Worm (Caenorhabditis elegans): ENCODE data around the gene F59B10.5.

The F59B10.5 gene

DNA sequence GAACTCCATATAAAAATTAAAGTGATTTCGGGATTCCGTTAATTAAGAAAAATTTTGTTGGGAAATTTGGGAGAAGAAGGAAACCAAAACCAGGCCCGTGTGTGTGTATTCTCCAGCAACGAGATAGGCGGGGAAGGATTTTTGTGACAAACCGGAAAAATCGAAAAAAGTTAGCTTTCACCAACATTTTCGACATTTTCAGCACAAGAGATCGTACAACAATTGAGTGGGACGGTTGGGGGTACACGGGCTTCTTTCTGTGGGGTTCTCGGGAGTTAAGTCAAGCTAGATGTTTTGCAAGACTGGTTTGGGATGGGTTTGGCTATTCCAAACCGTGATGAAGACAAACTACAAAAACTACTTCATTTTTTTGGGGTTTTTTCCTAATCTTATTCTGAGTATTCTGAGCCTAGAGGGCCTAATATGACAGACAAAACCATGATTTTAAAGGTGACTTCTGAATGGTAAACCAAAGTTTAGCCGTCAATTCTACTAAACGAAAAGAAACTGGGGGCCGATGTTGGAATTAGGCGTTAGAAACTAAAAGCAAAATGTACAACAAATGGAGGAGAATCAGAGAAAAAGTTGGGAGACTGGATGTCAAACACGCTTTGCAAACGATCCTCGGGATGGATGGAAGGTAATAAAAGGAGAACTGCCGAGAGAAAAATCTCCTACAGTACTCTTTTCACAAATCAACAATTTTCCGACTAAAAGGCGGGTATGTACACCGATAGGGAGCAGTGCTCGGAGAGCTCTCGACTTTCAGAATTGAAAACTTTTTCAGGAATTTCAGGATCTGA lies 19.4 kb upstream of the F59B10.5 start:
- TF ChIP-seq nhr-6 (tag; optimal IDR thresholded peaks at IDR 0.05) (peak; percentile 32), nhr-129 (tag; optimal IDR thresholded peaks at IDR 0.05) (peak; percentile 34), lin-11 (tag; optimal IDR thresholded peaks at IDR 0.05) (no peak), Y55F3AM.14 (GFP tag; optimal IDR thresholded peaks at IDR 0.05) (peak; percentile 64), blmp-1 (tag; optimal IDR thresholded peaks at IDR 0.05; ENCODE audit: insufficient read depth) (peak; percentile 7), ztf-4 (tag; optimal IDR thresholded peaks at IDR 0.05) (peak; percentile 11), elt-3 (tag; optimal IDR thresholded peaks at IDR 0.05) (no peak), ama-1 (optimal IDR thresholded peaks at IDR 0.05) (peak; percentile 92), lsy-2 (tag; optimal IDR thresholded peaks at IDR 0.05) (peak; percentile 6 to 20)

DNA sequence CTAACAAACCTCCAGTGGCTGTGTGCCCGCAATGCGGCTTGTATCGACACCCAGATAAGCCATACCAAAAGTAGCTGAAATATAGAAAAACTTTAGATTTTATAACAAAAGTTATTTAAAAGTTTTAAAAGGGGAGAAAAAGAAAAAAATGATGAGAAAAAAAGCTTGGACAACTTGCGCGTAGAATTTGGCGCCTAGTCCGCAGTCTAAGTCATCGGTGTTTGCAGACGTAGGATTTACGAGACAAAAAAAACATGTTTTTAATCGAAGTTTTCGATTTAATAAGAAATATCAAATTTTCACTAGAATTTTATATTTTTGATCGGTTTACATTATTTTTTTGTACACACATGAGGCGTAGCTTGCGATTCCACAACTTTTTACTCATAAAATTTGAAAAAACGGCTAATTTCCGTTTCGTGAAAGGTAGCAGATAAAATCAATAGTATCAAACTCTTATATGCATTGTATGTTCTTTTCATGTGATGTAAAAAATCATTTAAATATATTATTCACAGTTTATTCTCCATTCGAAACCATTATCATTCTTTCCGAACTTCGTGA lies 18.5 kb upstream of the F59B10.5 start, which contains the start of gene pro-1:
TSS of gene pro-1 (minus strand) at position 74 of the 564 bp plus-strand sequence.
- TF ChIP-seq mab-5 (tag; optimal IDR thresholded peaks at IDR 0.05) (peak; percentile 33), sma-9 (GFP tag; optimal IDR thresholded peaks at IDR 0.05) (peak; percentile 79), sma-9 (tag; optimal IDR thresholded peaks at IDR 0.05) (no peak), ama-1 (optimal IDR thresholded peaks at IDR 0.05) (peak; percentile 97), nhr-129 (tag; optimal IDR thresholded peaks at IDR 0.05) (peak; percentile 80), nhr-6 (tag; optimal IDR thresholded peaks at IDR 0.05) (peak; percentile 85), sem-4 (tag; optimal IDR thresholded peaks at IDR 0.05) (peak; percentile 70), R02D3.7 (tag; optimal IDR thresholded peaks at IDR 0.05) (peak; percentile 80), ceh-16 (tag; optimal IDR thresholded peaks at IDR 0.05) (no peak), F13H6.1 (tag; optimal IDR thresholded peaks at IDR 0.05) (peak; percentile 84), ztf-4 (tag; optimal IDR thresholded peaks at IDR 0.05) (peak; percentile 97), sma-3 (GFP tag; optimal IDR thresholded peaks at IDR 0.05) (peak; percentile 85), gmeb-1 (tag; optimal IDR thresholded peaks at IDR 0.05) (peak; percentile 83), zag-1 (tag; optimal IDR thresholded peaks at IDR 0.05) (peak; percentile 29), ZK546.5 (tag; optimal IDR thresholded peaks at IDR 0.05) (no peak), C34F6.9 (tag; optimal IDR thresholded peaks at IDR 0.05) (peak; percentile 77), unc-55 (GFP tag; optimal IDR thresholded peaks at IDR 0.05) (peak; percentile 79), lin-13 (GFP tag; optimal IDR thresholded peaks at IDR 0.05) (peak; percentile 79), crh-2 (tag; optimal IDR thresholded peaks at IDR 0.05) (peak; percentile 78), skn-1 (tag; optimal IDR thresholded peaks at IDR 0.05) (no peak), Y55F3AM.14 (GFP tag; optimal IDR thresholded peaks at IDR 0.05) (peak; percentile 78), lin-39 (tag; optimal IDR thresholded peaks at IDR 0.05) (no peak), nhr-23 (tag; optimal IDR thresholded peaks at IDR 0.05) (no peak), mbf-1 (tag; optimal IDR thresholded peaks at IDR 0.05) (peak; percentile 25), nhr-11 (tag; optimal IDR thresholded peaks at IDR 0.05) (peak; percentile 53), lsy-2 (tag; optimal IDR thresholded peaks at IDR 0.05) (peak; percentile 28 to 89), blmp-1 (tag; optimal IDR thresholded peaks at IDR 0.05; ENCODE audit: insufficient read depth) (peak; percentile 83), nhr-25 (tag; optimal IDR thresholded peaks at IDR 0.05) (peak; percentile 98), nhr-237 (tag; optimal IDR thresholded peaks at IDR 0.05) (no peak), nhr-21 (tag; optimal IDR thresholded peaks at IDR 0.05) (peak; percentile 79)

DNA sequence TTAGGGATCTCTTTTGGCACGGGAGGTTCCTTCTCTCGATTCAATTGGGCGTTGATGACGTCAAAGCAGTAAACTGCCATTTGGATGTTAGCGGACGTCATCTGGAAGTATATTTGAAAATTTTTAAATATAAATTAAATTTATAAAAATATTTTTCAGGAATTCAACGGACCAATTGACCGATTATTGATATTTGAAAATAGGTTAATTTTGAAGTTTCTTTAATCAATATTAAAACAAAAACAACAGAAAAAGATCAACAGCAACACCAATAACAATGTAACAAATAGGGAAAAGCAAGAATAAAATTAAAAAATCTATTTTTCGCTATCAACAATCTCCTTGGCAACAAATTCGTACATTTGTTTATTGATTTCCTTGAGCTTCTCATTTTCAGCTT lies 15.7 kb upstream of the F59B10.5 start, which contains the start of gene R166.3:
TSS of gene R166.3 (minus strand) at position 101 of the 400 bp plus-strand sequence.
- TF ChIP-seq ztf-4 (tag; optimal IDR thresholded peaks at IDR 0.05) = no peak
- no peak for TF ChIP-seq zag-1 (tag; optimal IDR thresholded peaks at IDR 0.05)
- TF ChIP-seq gmeb-1 (tag; optimal IDR thresholded peaks at IDR 0.05) = no peak
- TF ChIP-seq blmp-1 (tag; optimal IDR thresholded peaks at IDR 0.05; ENCODE audit: insufficient read depth) = no peak
- TF ChIP-seq Y55F3AM.14 (GFP tag; optimal IDR thresholded peaks at IDR 0.05) = no peak
- no peak for TF ChIP-seq lin-39 (tag; optimal IDR thresholded peaks at IDR 0.05)
- no peak for TF ChIP-seq sma-9 (GFP tag; optimal IDR thresholded peaks at IDR 0.05)
- TF ChIP-seq sma-9 (tag; optimal IDR thresholded peaks at IDR 0.05) = no peak
- no peak for TF ChIP-seq C34F6.9 (tag; optimal IDR thresholded peaks at IDR 0.05)
- TF ChIP-seq R02D3.7 (tag; optimal IDR thresholded peaks at IDR 0.05) = no peak
- TF ChIP-seq lin-13 (GFP tag; optimal IDR thresholded peaks at IDR 0.05) = no peak
- no peak for TF ChIP-seq egl-27 (tag; optimal IDR thresholded peaks at IDR 0.05)

DNA sequence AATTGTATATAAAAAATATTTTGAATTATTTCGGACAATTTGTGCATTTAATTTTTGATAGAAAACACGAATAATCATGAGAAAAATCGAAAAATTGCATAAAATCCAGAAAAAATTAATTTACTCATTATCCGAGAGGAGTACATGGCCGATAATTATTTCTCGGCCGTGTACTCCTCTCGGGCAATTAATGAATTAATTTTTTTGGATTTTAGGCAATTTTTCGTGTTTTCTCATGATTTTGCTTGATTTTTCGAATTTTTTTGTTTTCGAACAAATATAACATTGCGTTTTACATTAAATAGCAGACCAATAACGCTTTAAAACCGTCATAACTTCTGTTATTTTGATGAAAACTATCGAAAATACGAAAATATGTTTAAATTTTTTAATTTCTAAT lies 14.5 kb upstream of the F59B10.5 start:
- TF ChIP-seq snpc-4 (tag; optimal IDR thresholded peaks at IDR 0.05) = no peak
- no peak for TF ChIP-seq unc-62 (GFP tag; optimal IDR thresholded peaks at IDR 0.05)
- peak; percentile 67 for TF ChIP-seq sma-9 (GFP tag; optimal IDR thresholded peaks at IDR 0.05)
- TF ChIP-seq sma-9 (tag; optimal IDR thresholded peaks at IDR 0.05) = no peak
- peak; percentile 63 for TF ChIP-seq C34F6.9 (tag; optimal IDR thresholded peaks at IDR 0.05)
- no peak for TF ChIP-seq elt-3 (tag; optimal IDR thresholded peaks at IDR 0.05)
- TF ChIP-seq lsy-2 (tag; optimal IDR thresholded peaks at IDR 0.05) = peak; percentile 48 to 80
- peak; percentile 73 for TF ChIP-seq sma-3 (GFP tag; optimal IDR thresholded peaks at IDR 0.05)
- peak; percentile 55 for TF ChIP-seq F13H6.1 (tag; optimal IDR thresholded peaks at IDR 0.05)
- no peak for TF ChIP-seq nhr-11 (tag; optimal IDR thresholded peaks at IDR 0.05)
- peak; percentile 57 for TF ChIP-seq unc-55 (GFP tag; optimal IDR thresholded peaks at IDR 0.05)
- TF ChIP-seq zag-1 (tag; optimal IDR thresholded peaks at IDR 0.05) = no peak
- no peak for TF ChIP-seq lin-11 (tag; optimal IDR thresholded peaks at IDR 0.05)
- TF ChIP-seq nhr-6 (tag; optimal IDR thresholded peaks at IDR 0.05) = no peak
- peak; percentile 13 for TF ChIP-seq lin-13 (GFP tag; optimal IDR thresholded peaks at IDR 0.05)
- TF ChIP-seq R02D3.7 (tag; optimal IDR thresholded peaks at IDR 0.05) = peak; percentile 12
- TF ChIP-seq gmeb-1 (tag; optimal IDR thresholded peaks at IDR 0.05) = peak; percentile 72
- peak; percentile 71 for TF ChIP-seq nhr-25 (tag; optimal IDR thresholded peaks at IDR 0.05)
- TF ChIP-seq nhr-129 (tag; optimal IDR thresholded peaks at IDR 0.05) = no peak
- peak; percentile 38 for TF ChIP-seq fos-1 (tag; optimal IDR thresholded peaks at IDR 0.05)
- TF ChIP-seq crh-2 (tag; optimal IDR thresholded peaks at IDR 0.05) = peak; percentile 58
- TF ChIP-seq nhr-21 (tag; optimal IDR thresholded peaks at IDR 0.05) = peak; percentile 44

Measured in whole organism, L2 larva.